Fruit fly (Drosophila melanogaster): Measurements from ENCODE around the gene Drsl6.

DNA sequence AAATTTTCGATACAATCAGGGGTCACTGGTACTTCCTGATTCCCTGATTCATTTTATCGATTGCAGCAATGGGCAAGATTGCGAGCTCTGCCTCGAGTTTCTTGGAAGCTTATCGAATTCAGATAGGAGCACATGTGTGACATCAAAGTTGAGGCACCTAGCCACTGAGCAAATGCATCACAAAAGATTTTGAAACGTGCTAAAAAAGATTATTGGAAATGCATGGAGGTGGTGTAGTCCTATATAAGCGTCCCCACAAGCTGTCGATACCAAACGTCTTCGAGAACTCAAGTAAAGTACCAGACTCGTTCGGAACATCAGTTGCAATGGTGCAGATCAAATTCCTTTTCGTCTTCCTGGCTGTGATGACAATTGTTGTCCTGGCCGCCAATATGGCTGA is 22.2 kb downstream of the Drsl6 start, which contains the start of gene Drsl2:
- TF ChIP-seq pan (optimal IDR thresholded peaks at IDR 0.05) (no peak), dmrt93B (GFP tag; optimal IDR thresholded peaks at IDR 0.05) (no peak), foxo (GFP tag; optimal IDR thresholded peaks at IDR 0.05) (no peak), woc (GFP tag; optimal IDR thresholded peaks at IDR 0.05) (no peak), usp (GFP tag; optimal IDR thresholded peaks at IDR 0.05) (no peak), lola (GFP tag; optimal IDR thresholded peaks at IDR 0.05) (no peak), HLH106 (tag; optimal IDR thresholded peaks at IDR 0.05) (no peak), Hnf4 (GFP tag; optimal IDR thresholded peaks at IDR 0.05) (no peak), CG32264 (GFP tag; optimal IDR thresholded peaks at IDR 0.05) (no peak), br (GFP tag; optimal IDR thresholded peaks at IDR 0.05) (no peak), dsf (GFP tag; optimal IDR thresholded peaks at IDR 0.05; ENCODE audit: borderline replicate concordance) (no peak), Abd-B (GFP tag; optimal IDR thresholded peaks at IDR 0.05) (no peak), h (GFP tag; optimal IDR thresholded peaks at IDR 0.05) (no peak)
